Fruit fly (Drosophila melanogaster): Measurements from ENCODE around the gene ND-SGDH.

DNA sequence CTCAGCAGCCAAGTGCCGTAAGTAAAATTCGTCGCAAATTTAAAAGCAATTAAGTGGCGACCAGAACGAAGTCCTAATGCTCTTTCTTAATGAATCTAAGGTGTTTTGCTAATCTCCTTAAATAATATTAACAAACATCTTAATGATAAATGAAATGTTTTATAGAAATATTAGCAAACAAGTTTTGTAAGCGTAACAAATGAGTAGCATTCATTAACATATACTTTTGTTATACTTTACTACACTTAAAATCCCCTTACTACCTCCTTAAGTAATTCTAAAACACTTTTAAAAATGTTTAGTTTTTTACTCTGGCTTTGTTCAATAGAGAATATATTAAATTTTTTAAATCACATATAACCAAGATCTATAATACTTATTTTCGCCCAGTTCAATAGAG, 42.4 kb downstream of the ND-SGDH start:
- TF ChIP-seq CG12605 (GFP tag; IDR thresholded peaks at IDR 0.05): no peak
- TF ChIP-seq CG9948 (tag; optimal IDR thresholded peaks at IDR 0.05): no peak
- TF ChIP-seq CG4496 (GFP tag; IDR thresholded peaks at IDR 0.05): no peak
- no peak for TF ChIP-seq CG15710 (tag; optimal IDR thresholded peaks at IDR 0.05)
- no peak for TF ChIP-seq Pif1A (GFP tag; optimal IDR thresholded peaks at IDR 0.05)
- TF ChIP-seq CG8159 (tag; optimal IDR thresholded peaks at IDR 0.05): no peak
- no peak for TF ChIP-seq rn (GFP tag; IDR thresholded peaks at IDR 0.05)
- no peak for TF ChIP-seq CG32121 (GFP tag; IDR thresholded peaks at IDR 0.05)
- TF ChIP-seq CG13204 (GFP tag; optimal IDR thresholded peaks at IDR 0.05): no peak

Measured in whole organism, pupa.